Fruit fly (Drosophila melanogaster): Measurements from ENCODE around the gene CtsB.

Gene CtsB

dm6 chrX:13755152-13755557 lies 26.8 kb downstream of the CtsB start, which contains the start of gene Pdcd4 (continued):
- TF ChIP-seq nerfin-1 (tag; optimal IDR thresholded peaks at IDR 0.05): peak; percentile 22
- TF ChIP-seq bcd (GFP tag; optimal IDR thresholded peaks at IDR 0.05): no peak
- TF ChIP-seq kni (GFP tag; optimal IDR thresholded peaks at IDR 0.05): no peak
- TF ChIP-seq CG1832 (GFP tag; optimal IDR thresholded peaks at IDR 0.05): no peak
- TF ChIP-seq Sry-β (GFP tag; optimal IDR thresholded peaks at IDR 0.05): no peak
- TF ChIP-seq Eip74EF (GFP tag; optimal IDR thresholded peaks at IDR 0.05): no peak
- no peak for TF ChIP-seq ems (GFP tag; optimal IDR thresholded peaks at IDR 0.05)
- TF ChIP-seq CG7928 (GFP tag; optimal IDR thresholded peaks at IDR 0.05): no peak
- TF ChIP-seq CG11695 (GFP tag; IDR thresholded peaks at IDR 0.05): no peak
- no peak for TF ChIP-seq ato (GFP tag; IDR thresholded peaks at IDR 0.05; ENCODE audit: partially characterized antibody)
- no peak for TF ChIP-seq cwo (GFP tag; optimal IDR thresholded peaks at IDR 0.05)
- peak; percentile 31 for TF ChIP-seq Dp (GFP tag; optimal IDR thresholded peaks at IDR 0.05)
- TF ChIP-seq CG16863 (GFP tag; optimal IDR thresholded peaks at IDR 0.05): peak; percentile 6
- peak; percentile 47 for TF ChIP-seq cg (GFP tag; optimal IDR thresholded peaks at IDR 0.05)
- peak; percentile 10 for TF ChIP-seq grau (tag; optimal IDR thresholded peaks at IDR 0.05)
- TF ChIP-seq CG8089 (GFP tag; optimal IDR thresholded peaks at IDR 0.05): no peak
- no peak for TF ChIP-seq CG3838 (GFP tag; optimal IDR thresholded peaks at IDR 0.05)
- no peak for TF ChIP-seq chif (GFP tag; optimal IDR thresholded peaks at IDR 0.05)
- TF ChIP-seq E2f1 (GFP tag; IDR thresholded peaks at IDR 0.05): no peak
- peak; percentile 41 for TF ChIP-seq NC2α (GFP tag; optimal IDR thresholded peaks at IDR 0.05)
- TF ChIP-seq caup (GFP tag; optimal IDR thresholded peaks at IDR 0.05; ENCODE audit: severe bottlenecking): peak; percentile 57
- TF ChIP-seq CG10209 (GFP tag; optimal IDR thresholded peaks at IDR 0.05): peak; percentile 11
- TF ChIP-seq CG2116 (GFP tag; optimal IDR thresholded peaks at IDR 0.05): peak; percentile 36
- TF ChIP-seq Dref (GFP tag; IDR thresholded peaks at IDR 0.05): no peak
- no peak for TF ChIP-seq CG3065 (GFP tag; optimal IDR thresholded peaks at IDR 0.05)
- no peak for TF ChIP-seq pnt (GFP tag; optimal IDR thresholded peaks at IDR 0.05)
- TF ChIP-seq CG16815 (GFP tag; optimal IDR thresholded peaks at IDR 0.05): no peak
- TF ChIP-seq wdn (GFP tag; IDR thresholded peaks at IDR 0.05): no peak
- TF ChIP-seq Fer3 (tag; optimal IDR thresholded peaks at IDR 0.05): no peak
- TF ChIP-seq B-H2 (GFP tag; optimal IDR thresholded peaks at IDR 0.05): peak; percentile 11
- TF ChIP-seq lbe (GFP tag; optimal IDR thresholded peaks at IDR 0.05): no peak
- 0 out of 2 replicates have a peak, but pooled peaks have one; percentile 50 for TF ChIP-seq nerfin-2 (GFP tag; IDR thresholded peaks at IDR 0.05; ENCODE audit: partially characterized antibody)
- TF ChIP-seq otp (GFP tag; IDR thresholded peaks at IDR 0.05): peak; percentile 46; the same call in 1 of the 3 replicates
- TF ChIP-seq CG10431 (GFP tag; optimal IDR thresholded peaks at IDR 0.05): no peak
- no peak for TF ChIP-seq yki (optimal IDR thresholded peaks at IDR 0.05)
- TF ChIP-seq dmrt11E (tag; optimal IDR thresholded peaks at IDR 0.05): no peak
- TF ChIP-seq CG15269 (tag; optimal IDR thresholded peaks at IDR 0.05): peak; percentile 23
- peak; percentile 14 for TF ChIP-seq crc (GFP tag; optimal IDR thresholded peaks at IDR 0.05)
- no peak for TF ChIP-seq cato (GFP tag; optimal IDR thresholded peaks at IDR 0.05; ENCODE audit: borderline replicate concordance)
- TF ChIP-seq CG18262 (tag; optimal IDR thresholded peaks at IDR 0.05): no peak
- TF ChIP-seq CoRest (tag; optimal IDR thresholded peaks at IDR 0.05): peak; percentile 42
- no peak for TF ChIP-seq emc (GFP tag; optimal IDR thresholded peaks at IDR 0.05)
- peak; percentile 57; the same call in 1 of the 2 replicates for TF ChIP-seq bbx (GFP tag; IDR thresholded peaks at IDR 0.05; ENCODE audit: partially characterized antibody)
- TF ChIP-seq Spps (tag; optimal IDR thresholded peaks at IDR 0.05): no peak
- TF ChIP-seq tgo (GFP tag; IDR thresholded peaks at IDR 0.05): no peak
- peak; percentile 16 for TF ChIP-seq Side (GFP tag; optimal IDR thresholded peaks at IDR 0.05)
- TF ChIP-seq Dip3 (GFP tag; optimal IDR thresholded peaks at IDR 0.05): no peak
- TF ChIP-seq br (optimal IDR thresholded peaks at IDR 0.05): no peak
- TF ChIP-seq tin (GFP tag; optimal IDR thresholded peaks at IDR 0.05): no peak
- TF ChIP-seq CG18476 (GFP tag; optimal IDR thresholded peaks at IDR 0.05): no peak
- no peak for TF ChIP-seq esg (GFP tag; conservative IDR thresholded peaks at IDR 0.05)
